Worm (Caenorhabditis elegans) whole organism, L2 larva: ENCODE measurements around the gene srh-137.

ENCODE experiments used
- R02D3.7 ChIP-seq: fragments of 150-350 bp; optimal IDR thresholded peaks from 2 replicates; lab custom pipeline; 2014; ENCODE audit warnings: missing biosample characterization, missing genetic modification characterization
- alr-1 ChIP-seq: fragments of 150-350 bp; optimal IDR thresholded peaks from 2 replicates; lab custom pipeline; 2014; ENCODE audit warnings: missing biosample characterization, missing genetic modification characterization
- blmp-1 ChIP-seq: sonication (generic microtip); optimal IDR thresholded peaks from 2 replicates; lab custom pipeline; 2017; ENCODE audit warnings: missing genetic modification characterization, mild to moderate bottlenecking, missing compliant biosample characterization, antibody characterized with exemption, moderate library complexity; ENCODE audit not compliant: insufficient read depth
- ceh-16 ChIP-seq: fragments of 150-350 bp; optimal IDR thresholded peaks from 2 replicates; lab custom pipeline; 2014; ENCODE audit warnings: missing biosample characterization, missing genetic modification characterization
- ceh-82 ChIP-seq: fragments of 150-350 bp; optimal IDR thresholded peaks from 2 replicates; lab custom pipeline; 2014; ENCODE audit warnings: missing biosample characterization, missing genetic modification characterization
- egl-27 ChIP-seq: sonication (generic microtip); optimal IDR thresholded peaks from 3 replicates; lab custom pipeline; 2017; ENCODE audit warnings: missing biosample characterization, missing genetic modification reagents, missing genetic modification characterization
- elt-1 ChIP-seq: fragments of 150-350 bp; optimal IDR thresholded peaks from 2 replicates; lab custom pipeline; 2014; ENCODE audit warnings: missing biosample characterization, missing genetic modification characterization
- elt-3 ChIP-seq: sonication (generic microtip); optimal IDR thresholded peaks from 2 replicates; lab custom pipeline; 2017; ENCODE audit warnings: missing biosample characterization, missing genetic modification characterization
- lin-11 ChIP-seq: fragments of 150-350 bp; sonication (generic microtip); optimal IDR thresholded peaks from 2 replicates; lab custom pipeline; 2014; ENCODE audit warnings: missing biosample characterization, missing genetic modification characterization, inconsistent platforms, mixed read lengths
- lin-13 ChIP-seq: fragments of 150-350 bp; optimal IDR thresholded peaks from 2 replicates; lab custom pipeline; 2014; ENCODE audit warnings: missing biosample characterization, missing genetic modification reagents, missing genetic modification characterization
- lin-39 ChIP-seq: fragments of 150-350 bp; optimal IDR thresholded peaks from 2 replicates; lab custom pipeline; 2014; ENCODE audit warnings: missing biosample characterization, missing genetic modification reagents, missing genetic modification characterization
- lsy-2 ChIP-seq, 2 experiments: fragments of 150-350 bp in 1 of 2; sonication (generic microtip) in 1 of 2; optimal IDR thresholded peaks; 2 replicates each; lab custom pipeline; 2014 to 2017; ENCODE audit warnings: missing biosample characterization in 2 of 2, missing genetic modification characterization in 2 of 2
- mbf-1 ChIP-seq: sonication (generic microtip); optimal IDR thresholded peaks from 2 replicates; lab custom pipeline; 2017; ENCODE audit warnings: missing biosample characterization, missing genetic modification characterization
- mdl-1 ChIP-seq, 2 experiments: fragments of 150-350 bp in 1 of 2; sonication (generic microtip) in 1 of 2; optimal IDR thresholded peaks; 2 replicates each; lab custom pipeline; 2017; ENCODE audit warnings: missing biosample characterization in 2 of 2, missing genetic modification characterization in 2 of 2
- nhr-10 ChIP-seq: sonication (generic microtip); optimal IDR thresholded peaks from 2 replicates; lab custom pipeline; 2017; ENCODE audit warnings: missing biosample characterization, missing genetic modification characterization
- nhr-11 ChIP-seq: fragments of 150-350 bp; optimal IDR thresholded peaks from 2 replicates; lab custom pipeline; 2014; ENCODE audit warnings: missing biosample characterization, missing genetic modification characterization
- nhr-129 ChIP-seq: fragments of 150-350 bp; optimal IDR thresholded peaks from 2 replicates; lab custom pipeline; 2014; ENCODE audit warnings: missing biosample characterization, missing genetic modification characterization
- nhr-23 ChIP-seq: fragments of 150-350 bp; optimal IDR thresholded peaks from 2 replicates; lab custom pipeline; 2014; ENCODE audit warnings: missing biosample characterization, missing genetic modification reagents, missing genetic modification characterization
- nhr-237 ChIP-seq: fragments of 150-350 bp; optimal IDR thresholded peaks from 2 replicates; lab custom pipeline; 2014; ENCODE audit warnings: missing biosample characterization, missing genetic modification characterization
- nhr-6 ChIP-seq: fragments of 150-350 bp; optimal IDR thresholded peaks from 2 replicates; lab custom pipeline; 2014; ENCODE audit warnings: missing biosample characterization, missing genetic modification characterization
- nhr-77 ChIP-seq: fragments of 150-350 bp; optimal IDR thresholded peaks from 2 replicates; lab custom pipeline; 2014; ENCODE audit warnings: missing biosample characterization, missing genetic modification characterization
- peb-1 ChIP-seq: fragments of 150-350 bp; optimal IDR thresholded peaks from 2 replicates; lab custom pipeline; 2014; ENCODE audit warnings: missing biosample characterization, missing genetic modification characterization
- skn-1 ChIP-seq: sonication (generic microtip); optimal IDR thresholded peaks from 2 replicates; lab custom pipeline; 2017; ENCODE audit warnings: missing biosample characterization, missing genetic modification characterization
- snpc-4 ChIP-seq: fragments of 150-350 bp; optimal IDR thresholded peaks from 2 replicates; lab custom pipeline; 2014; ENCODE audit warnings: missing biosample characterization, missing genetic modification characterization
- zag-1 ChIP-seq: fragments of 150-350 bp; optimal IDR thresholded peaks from 2 replicates; lab custom pipeline; 2014; ENCODE audit warnings: missing biosample characterization, missing genetic modification characterization
- ztf-1 ChIP-seq: fragments of 200-800 bp; sonication (Bioruptor generic); conservative IDR thresholded peaks from 2 replicates; pipeline ENCODE4 v1.3.6; 2022; ENCODE audit warnings: missing genetic modification characterization, missing compliant biosample characterization
- ztf-11 ChIP-seq: sonication (generic microtip); optimal IDR thresholded peaks from 2 replicates; lab custom pipeline; 2017; ENCODE audit warnings: missing biosample characterization, missing genetic modification characterization
- ztf-4 ChIP-seq: fragments of 150-350 bp; optimal IDR thresholded peaks from 2 replicates; lab custom pipeline; 2014; ENCODE audit warnings: missing biosample characterization, missing genetic modification characterization

Gene srh-137

DNA sequence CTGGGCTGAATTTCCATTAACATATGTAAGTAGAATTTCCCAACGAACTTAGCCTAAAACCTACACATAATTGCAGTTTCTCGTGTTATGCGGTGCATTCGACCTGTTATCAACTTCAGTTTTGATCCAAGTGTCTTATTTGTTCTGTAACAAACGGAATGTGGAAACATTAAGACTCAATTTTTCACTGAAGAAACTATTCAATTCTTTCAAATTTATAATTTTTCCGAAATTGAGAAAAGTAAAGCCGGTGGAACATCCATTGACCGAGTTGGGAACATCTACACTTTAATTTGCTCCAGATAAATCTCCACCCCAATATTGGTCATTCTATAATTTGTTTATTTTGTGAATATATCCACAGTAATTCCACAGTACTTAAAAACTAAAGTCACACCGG is 42.1 kb downstream of the srh-137 start:
- no peak for TF ChIP-seq R02D3.7 (tag; lab: Kevin White, UChicago)
- TF ChIP-seq nhr-6 (tag; lab: Kevin White, UChicago): no peak
- TF ChIP-seq zag-1 (tag; lab: Kevin White, UChicago): no peak
- TF ChIP-seq skn-1: no peak
- no peak for TF ChIP-seq lsy-2 (tag; optimal IDR thresholded peaks at IDR 0.05; lab: Kevin White, UChicago)
- no peak for TF ChIP-seq elt-3 (tag; lab: Kevin White, UChicago)

DNA sequence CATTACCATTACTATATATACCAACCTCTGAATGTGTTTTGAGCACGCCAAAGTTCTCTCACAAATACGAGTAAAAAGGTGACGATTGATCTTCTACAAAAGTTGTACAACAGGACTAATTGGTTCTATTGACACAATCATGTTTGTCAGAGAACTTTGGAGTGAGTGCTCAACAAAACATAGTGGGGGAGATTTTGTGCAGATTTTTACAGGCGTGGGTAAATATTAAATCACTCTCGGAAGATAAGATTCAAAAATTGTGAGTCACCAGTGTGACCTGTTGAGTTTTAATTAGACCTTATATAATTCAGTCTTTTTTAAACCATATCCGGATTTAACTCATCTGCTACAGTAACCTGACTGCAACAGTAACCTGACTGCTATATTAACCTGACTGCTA is 44.3 kb downstream of the srh-137 start, which contains the start of gene F14F8.8:
Gene F14F8.8 (minus strand): TSS at position 101 of the 400 bp plus-strand sequence.
- TF ChIP-seq nhr-129 (tag; lab: Kevin White, UChicago) (no peak), nhr-77 (tag; lab: Kevin White, UChicago) (no peak), lin-11 (tag; lab: Kevin White, UChicago) (no peak), snpc-4 (tag; lab: Kevin White, UChicago) (no peak), mdl-1 (tag; optimal IDR thresholded peaks at IDR 0.05; lab: Kevin White, UChicago) (no peak), ceh-82 (tag; lab: Kevin White, UChicago) (no peak), mbf-1 (tag; lab: Kevin White, UChicago) (no peak), blmp-1 (tag; lab: Kevin White, UChicago) (no peak), egl-27 (tag; lab: Kevin White, UChicago) (no peak), nhr-10 (tag; lab: Kevin White, UChicago) (no peak), nhr-11 (tag; lab: Kevin White, UChicago) (no peak)
- TF ChIP-seq, all 48 proteins: peak for 0

DNA sequence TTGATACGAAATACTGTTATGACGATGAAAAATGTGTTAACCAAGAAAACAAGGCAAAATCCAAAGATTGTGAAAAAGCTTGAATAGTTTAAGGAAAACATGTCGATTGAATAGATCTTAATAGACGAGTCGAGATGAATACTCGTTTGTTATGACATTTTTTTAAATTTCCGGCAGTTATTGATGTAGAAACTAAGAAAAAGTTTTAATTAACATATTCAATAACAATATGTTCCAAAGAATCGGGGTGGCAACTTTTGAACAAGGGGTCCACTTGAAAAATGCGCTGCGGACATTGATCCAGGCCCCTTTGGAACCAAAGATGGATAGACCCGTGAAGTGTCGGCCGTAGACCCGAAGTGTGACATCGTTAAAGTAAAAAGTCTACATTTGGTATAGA is 45.3 kb downstream of the srh-137 start, which contains the start of gene str-61:
Gene str-61 (minus strand): TSS at position 101 of the 400 bp plus-strand sequence.
- no peak for TF ChIP-seq elt-1 (tag; lab: Kevin White, UChicago)
- TF ChIP-seq blmp-1 (tag; lab: Kevin White, UChicago): no peak
- TF ChIP-seq R02D3.7 (tag; lab: Kevin White, UChicago): no peak
- no peak for TF ChIP-seq ztf-4 (tag; lab: Kevin White, UChicago)
- no peak for TF ChIP-seq ztf-11
- no peak for TF ChIP-seq elt-3 (tag; lab: Kevin White, UChicago)
- TF ChIP-seq peb-1: no peak

DNA sequence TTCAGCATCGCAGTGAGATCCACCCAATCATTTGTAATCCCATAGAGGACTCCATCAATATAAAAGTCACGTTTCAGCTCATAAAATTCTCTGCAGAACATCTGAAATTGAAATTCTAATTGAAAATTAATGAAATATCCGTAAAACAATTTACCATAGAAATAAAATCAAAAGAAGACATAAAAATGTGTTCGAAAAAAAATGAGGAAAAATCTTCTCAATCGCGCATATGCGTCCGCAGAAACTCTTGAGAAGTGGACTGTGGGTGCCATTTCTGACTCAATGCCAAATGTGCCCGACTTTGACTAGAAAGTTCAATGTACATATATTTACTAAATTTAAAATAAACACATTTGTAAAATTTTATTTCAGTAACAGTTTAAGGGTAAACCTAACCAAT is 48.0 kb downstream of the srh-137 start, which contains the start of gene F14F8.9:
Gene F14F8.9 (minus strand): TSS at position 101 of the 400 bp plus-strand sequence.
- TF ChIP-seq nhr-23 (tag; lab: Kevin White, UChicago) (no peak), ceh-82 (tag; lab: Kevin White, UChicago) (no peak), nhr-237 (tag; lab: Kevin White, UChicago) (no peak), alr-1 (tag; lab: Kevin White, UChicago) (no peak), ztf-1 (GFP tag; lab: Robert Waterston, UW) (no peak), lin-39 (tag; lab: Kevin White, UChicago) (no peak), ceh-16 (no peak), nhr-11 (tag; lab: Kevin White, UChicago) (no peak)

DNA sequence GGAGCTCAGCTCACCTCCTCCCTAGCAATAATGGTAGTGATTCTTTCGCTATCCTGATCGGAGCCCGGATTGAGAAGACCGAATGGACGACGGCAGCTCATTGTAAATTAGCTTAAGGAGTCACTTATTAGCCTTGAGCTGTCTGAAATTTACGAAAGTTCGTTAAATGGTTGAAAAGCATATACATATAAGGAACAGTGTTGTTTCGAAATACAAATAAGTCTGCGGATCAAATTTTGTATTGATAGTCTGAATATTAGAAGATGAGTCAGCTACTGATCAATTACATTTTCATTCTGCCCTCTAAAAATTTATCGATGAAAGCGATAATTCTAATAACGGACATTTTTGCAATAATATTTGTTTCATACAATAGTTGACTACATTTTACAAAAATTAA is 49.8 kb downstream of the srh-137 start, which contains the start of gene F14F8.14:
Gene F14F8.14 (minus strand): TSS at position 101 of the 400 bp plus-strand sequence.
- TF ChIP-seq zag-1 (tag; lab: Kevin White, UChicago): no peak
- TF ChIP-seq nhr-77 (tag; lab: Kevin White, UChicago): no peak
- no peak for TF ChIP-seq lin-13 (GFP tag; lab: Kevin White, UChicago)
